Fruit fly (Drosophila melanogaster): ENCODE measurements around the gene pigs.

DNA sequence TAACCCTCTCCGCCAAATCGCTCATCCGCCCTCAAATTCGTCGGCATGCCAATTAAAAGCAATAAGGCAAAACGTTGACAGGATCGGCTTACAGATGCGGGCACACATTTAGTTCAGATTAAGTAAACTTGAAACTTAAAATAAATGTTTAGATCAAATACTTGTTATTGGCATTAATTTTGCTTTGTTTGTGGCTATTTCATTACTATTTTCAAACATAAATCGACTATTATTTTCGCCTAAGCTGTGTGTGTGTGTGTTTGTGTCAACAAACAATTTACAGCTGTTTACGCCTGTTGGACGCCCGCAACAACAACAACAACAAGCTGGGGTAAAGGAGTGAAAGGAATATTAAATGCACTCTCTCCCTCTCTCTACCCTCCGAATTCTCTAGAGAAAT is 1.3 kb downstream of the pigs start:
- TF ChIP-seq Sox15 (GFP tag; optimal IDR thresholded peaks at IDR 0.05) (no peak), svp (GFP tag) (peak; percentile 73), CG9139 (GFP tag; optimal IDR thresholded peaks at IDR 0.05) (no peak), CG32006 (GFP tag; optimal IDR thresholded peaks at IDR 0.05) (peak; percentile 23), fd59A (GFP tag; optimal IDR thresholded peaks at IDR 0.05) (no peak), CG11762 (GFP tag; optimal IDR thresholded peaks at IDR 0.05; ENCODE audit: insufficient read depth) (peak; percentile 5), Blimp-1 (GFP tag; optimal IDR thresholded peaks at IDR 0.05) (no peak), eg (GFP tag; IDR thresholded peaks at IDR 0.05) (peak; percentile 68; the same call in 2 of the 3 replicates), topi (GFP tag; optimal IDR thresholded peaks at IDR 0.05) (peak; percentile 55), CG31627 (GFP tag; optimal IDR thresholded peaks at IDR 0.05) (peak; percentile 18), CG11902 (GFP tag; optimal IDR thresholded peaks at IDR 0.05) (no peak)

All from whole organism, prepupa.